Fruit fly (Drosophila melanogaster) whole organism, adult: ENCODE measurements around the gene CG10252.

Source experiments
- CG33017 ChIP-seq: fragments of 200-800 bp; sonication (Bioruptor generic); optimal IDR thresholded peaks from 2 replicates; lab custom pipeline; 2018; ENCODE audit warnings: missing biosample characterization, mild to moderate bottlenecking, missing genetic modification characterization, moderate library complexity
- CG7101 ChIP-seq: fragments of 200-800 bp; sonication (Bioruptor generic); optimal IDR thresholded peaks from 2 replicates; lab custom pipeline; 2018; ENCODE audit warnings: missing biosample characterization, mild to moderate bottlenecking, missing genetic modification characterization, moderate library complexity
- Clk ChIP-seq: fragments of 200-800 bp; sonication (Bioruptor generic); optimal IDR thresholded peaks from 2 replicates; lab custom pipeline; 2017; ENCODE audit warnings: missing biosample characterization, missing genetic modification characterization
- Mnt ChIP-seq: fragments of 200-800 bp; sonication (Bioruptor generic); optimal IDR thresholded peaks from 2 replicates; lab custom pipeline; 2016; ENCODE audit warnings: missing biosample characterization, mild to moderate bottlenecking, missing genetic modification characterization
- ovo ChIP-seq: fragments of 200-800 bp; sonication (Bioruptor generic); optimal IDR thresholded peaks from 2 replicates; lab custom pipeline; 2016; ENCODE audit warnings: missing biosample characterization, missing genetic modification characterization
- pad ChIP-seq: fragments of 200-800 bp; sonication (Bioruptor generic); optimal IDR thresholded peaks from 3 replicates; lab custom pipeline; 2017; ENCODE audit warnings: missing biosample characterization, missing genetic modification characterization, mild to moderate bottlenecking, moderate library complexity, missing genetic modification reagents
- toe ChIP-seq: fragments of 200-800 bp; sonication (Bioruptor generic); optimal IDR thresholded peaks from 2 replicates; lab custom pipeline; 2016; ENCODE audit warnings: missing biosample characterization, missing genetic modification characterization

dm6 chr3R:23678349-23679193, 17.5 kb downstream of the CG10252 start, which contains the start of gene GILT2:
- TF ChIP-seq Mnt (GFP tag; lab: Kevin White, UChicago) = peak; percentile 77
- TF ChIP-seq toe (GFP tag; lab: Kevin White, UChicago) = peak; percentile 81
- peak; percentile 89 for TF ChIP-seq CG33017
- peak; percentile 94 for TF ChIP-seq pad (GFP tag; lab: Kevin White, UChicago)
- TF ChIP-seq Clk = peak; percentile 84
- peak; percentile 93 for TF ChIP-seq CG7101
- TF ChIP-seq ovo (GFP tag; lab: Kevin White, UChicago) = peak; percentile 85
